Fruit fly (Drosophila melanogaster) whole organism, embryonic: ENCODE measurements around the gene scaf6.

Experiments
- CG1024 ChIP-seq: fragments of 200-800 bp; sonication (Bioruptor generic); IDR thresholded peaks from 2 replicates; pipeline ENCODE4 v1.3.6; 2022; ENCODE audit warnings: missing biosample characterization, missing genetic modification characterization
- CG10543 ChIP-seq: fragments of 200-800 bp; sonication (Bioruptor generic); optimal IDR thresholded peaks from 3 replicates; lab custom pipeline; 2017; ENCODE audit warnings: missing biosample characterization, mild to moderate bottlenecking, missing genetic modification characterization, moderate library complexity
- CG10565 ChIP-seq: fragments of 200-800 bp; sonication (Bioruptor generic); optimal IDR thresholded peaks from 3 replicates; lab custom pipeline; 2016; ENCODE audit warnings: missing biosample characterization, mild to moderate bottlenecking, missing genetic modification characterization
- CG10654 ChIP-seq: fragments of 200-800 bp; sonication (Bioruptor generic); optimal IDR thresholded peaks from 2 replicates; lab custom pipeline; 2016; ENCODE audit warnings: missing biosample characterization, missing genetic modification characterization
- CG11456 ChIP-seq: fragments of 200-800 bp; sonication (Bioruptor generic); IDR thresholded peaks from 3 replicates; pipeline ENCODE4 v1.3.6; 2022; ENCODE audit warnings: missing biosample characterization, missing genetic modification characterization
- CG11696 ChIP-seq: fragments of 200-800 bp; sonication (Bioruptor generic); IDR thresholded peaks from 2 replicates; pipeline ENCODE4 v1.3.6; 2022; ENCODE audit warnings: missing biosample characterization, missing genetic modification characterization
- CG12942 ChIP-seq: fragments of 200-800 bp; sonication (Bioruptor generic); optimal IDR thresholded peaks from 3 replicates; lab custom pipeline; 2016; ENCODE audit warnings: missing biosample characterization, missing genetic modification characterization
- CG13624 ChIP-seq: fragments of 200-800 bp; sonication (Bioruptor generic); optimal IDR thresholded peaks from 2 replicates; lab custom pipeline; 2016; ENCODE audit warnings: missing biosample characterization, missing genetic modification characterization
- CG13775 ChIP-seq: fragments of 200-800 bp; sonication (Bioruptor generic); optimal IDR thresholded peaks from 3 replicates; lab custom pipeline; 2017; ENCODE audit warnings: missing biosample characterization, mild to moderate bottlenecking, missing genetic modification characterization
- CG14050 ChIP-seq: fragments of 200-800 bp; sonication (Bioruptor generic); IDR thresholded peaks from 3 replicates; pipeline ENCODE4 v1.3.6; 2022; ENCODE audit warnings: missing biosample characterization, missing genetic modification characterization
- CG15269 ChIP-seq: fragments of 200-800 bp; sonication (Bioruptor generic); optimal IDR thresholded peaks from 2 replicates; lab custom pipeline; 2018; ENCODE audit warnings: missing biosample characterization, mild to moderate bottlenecking, missing genetic modification characterization, moderate library complexity
- CG15601 ChIP-seq: fragments of 200-800 bp; sonication (Bioruptor generic); optimal IDR thresholded peaks from 3 replicates; lab custom pipeline; 2019; ENCODE audit warnings: missing biosample characterization, mild to moderate bottlenecking, missing genetic modification characterization, moderate library complexity
- CG16863 ChIP-seq: fragments of 200-800 bp; sonication (Bioruptor generic); optimal IDR thresholded peaks from 3 replicates; lab custom pipeline; 2016; ENCODE audit warnings: missing biosample characterization, missing genetic modification characterization
- CG32767 ChIP-seq: fragments of 200-800 bp; sonication (Bioruptor generic); IDR thresholded peaks from 2 replicates; pipeline ENCODE4 v1.3.6; 2022; ENCODE audit warnings: missing biosample characterization, missing genetic modification characterization
- CG33557 ChIP-seq: fragments of 200-800 bp; sonication (Bioruptor generic); optimal IDR thresholded peaks from 2 replicates; lab custom pipeline; 2019; ENCODE audit warnings: missing biosample characterization, mild to moderate bottlenecking, missing genetic modification characterization, moderate library complexity
- CG4404 ChIP-seq: fragments of 200-800 bp; sonication (Bioruptor generic); IDR thresholded peaks from 2 replicates; pipeline ENCODE4 v1.3.6; 2022; ENCODE audit warnings: missing biosample characterization, missing genetic modification characterization
- CG6683 ChIP-seq: fragments of 200-800 bp; sonication (Bioruptor generic); optimal IDR thresholded peaks from 2 replicates; lab custom pipeline; 2017; ENCODE audit warnings: missing biosample characterization, mild to moderate bottlenecking, missing genetic modification characterization, missing genetic modification reagents
- CG6813 ChIP-seq: fragments of 200-800 bp; sonication (Bioruptor generic); optimal IDR thresholded peaks from 2 replicates; lab custom pipeline; 2017; ENCODE audit warnings: missing biosample characterization, missing genetic modification characterization, mild to moderate bottlenecking, moderate library complexity, missing genetic modification reagents
- CG7357 ChIP-seq: fragments of 200-800 bp; sonication (Bioruptor generic); IDR thresholded peaks from 3 replicates; pipeline ENCODE4 v1.3.6; 2022; ENCODE audit warnings: missing biosample characterization, missing genetic modification characterization
- CG9876 ChIP-seq: fragments of 200-800 bp; sonication (Bioruptor generic); optimal IDR thresholded peaks from 2 replicates; lab custom pipeline; 2016; ENCODE audit warnings: missing biosample characterization, missing genetic modification characterization
- D19A ChIP-seq: fragments of 200-800 bp; optimal IDR thresholded peaks from 3 replicates; lab custom pipeline; 2019; ENCODE audit warnings: missing biosample characterization, mild to moderate bottlenecking, missing genetic modification characterization, moderate library complexity
- D19B ChIP-seq: fragments of 200-800 bp; sonication (Bioruptor generic); optimal IDR thresholded peaks from 2 replicates; lab custom pipeline; 2017; ENCODE audit warnings: missing biosample characterization, mild to moderate bottlenecking, missing genetic modification characterization
- Dad ChIP-seq: fragments of 200-800 bp; sonication (Bioruptor generic); optimal IDR thresholded peaks from 3 replicates; lab custom pipeline; 2016; ENCODE audit warnings: missing biosample characterization, missing genetic modification characterization
- E2f1 ChIP-seq: fragments of 200-800 bp; sonication (Bioruptor generic); IDR thresholded peaks from 2 replicates; pipeline ENCODE4 v1.3.6; 2022; ENCODE audit warnings: missing biosample characterization, missing genetic modification characterization
- Gsc ChIP-seq: fragments of 200-800 bp; sonication (Bioruptor generic); IDR thresholded peaks from 2 replicates; pipeline ENCODE4 v1.3.6; 2022; ENCODE audit warnings: missing biosample characterization, missing genetic modification characterization
- HmgZ ChIP-seq: fragments of 200-800 bp; sonication (Bioruptor generic); optimal IDR thresholded peaks from 2 replicates; lab custom pipeline; 2018; ENCODE audit warnings: missing biosample characterization, mild to moderate bottlenecking, missing genetic modification characterization
- MBD-R2 ChIP-seq: fragments of 200-800 bp; sonication (Bioruptor generic); IDR thresholded peaks from 2 replicates; pipeline ENCODE4 v1.3.6; 2022; ENCODE audit warnings: missing biosample characterization, missing genetic modification characterization
- MESR4 ChIP-seq: fragments of 200-800 bp; sonication (Bioruptor generic); optimal IDR thresholded peaks from 2 replicates; lab custom pipeline; 2018; ENCODE audit warnings: missing biosample characterization, mild to moderate bottlenecking, missing genetic modification characterization, moderate library complexity
- Oaz ChIP-seq: fragments of 200-800 bp; sonication (Bioruptor generic); IDR thresholded peaks from 2 replicates; pipeline ENCODE4 v1.3.6; 2022; ENCODE audit warnings: missing biosample characterization, missing genetic modification characterization
- Oli ChIP-seq: fragments of 200-800 bp; sonication (Bioruptor generic); optimal IDR thresholded peaks from 2 replicates; lab custom pipeline; 2018; ENCODE audit warnings: missing biosample characterization, mild to moderate bottlenecking, missing genetic modification characterization, moderate library complexity
- Optix ChIP-seq: fragments of 200-800 bp; sonication (Bioruptor generic); IDR thresholded peaks from 3 replicates; pipeline ENCODE4 v1.3.6; 2022; ENCODE audit warnings: missing biosample characterization, missing genetic modification characterization
- Taf1 ChIP-seq: fragments of 200-800 bp; sonication (Bioruptor generic); IDR thresholded peaks from 2 replicates; pipeline ENCODE4 v1.3.6; 2022; ENCODE audit warnings: missing biosample characterization, missing genetic modification characterization
- Usf ChIP-seq: fragments of 200-800 bp; sonication (Bioruptor generic); optimal IDR thresholded peaks from 2 replicates; lab custom pipeline; 2017; ENCODE audit warnings: missing genotype, missing biosample characterization, missing genetic modification characterization
- ase ChIP-seq: fragments of 200-800 bp; sonication (Bioruptor generic); IDR thresholded peaks from 3 replicates; pipeline ENCODE4 v1.3.6; 2022; ENCODE audit warnings: missing biosample characterization, missing genetic modification characterization
- bab2 ChIP-seq: fragments of 200-800 bp; sonication (Bioruptor generic); optimal IDR thresholded peaks from 2 replicates; lab custom pipeline; 2016; ENCODE audit warnings: missing biosample characterization, missing genetic modification characterization
- caup ChIP-seq: fragments of 200-800 bp; sonication (Bioruptor generic); optimal IDR thresholded peaks from 3 replicates; lab custom pipeline; 2017; ENCODE audit warnings: missing biosample characterization, mild to moderate bottlenecking, missing genetic modification characterization, moderate library complexity; ENCODE audit not compliant: severe bottlenecking
- chif ChIP-seq, 2 experiments: fragments of 200-800 bp; sonication (Bioruptor generic); optimal IDR thresholded peaks; 3 replicates each; lab custom pipeline; 2016; ENCODE audit warnings: missing biosample characterization in 2 of 2, missing genetic modification characterization in 2 of 2
- dati ChIP-seq: fragments of 200-800 bp; sonication (Bioruptor generic); IDR thresholded peaks from 2 replicates; pipeline ENCODE4 v1.3.6; 2022; ENCODE audit warnings: missing biosample characterization, missing genetic modification characterization
- fd3F ChIP-seq: fragments of 200-800 bp; sonication (Bioruptor generic); optimal IDR thresholded peaks from 2 replicates; lab custom pipeline; 2018; ENCODE audit warnings: missing biosample characterization, mild to moderate bottlenecking, missing genetic modification characterization, moderate library complexity
- ftz-f1 ChIP-seq: fragments of 200-800 bp; sonication (Bioruptor generic); optimal IDR thresholded peaks from 2 replicates; lab custom pipeline; 2016; ENCODE audit warnings: missing biosample characterization, missing genetic modification characterization
- h ChIP-seq: fragments of >200 bp; optimal IDR thresholded peaks from 2 replicates; lab custom pipeline; 2017
- lilli ChIP-seq: fragments of 200-800 bp; sonication (Bioruptor generic); optimal IDR thresholded peaks from 3 replicates; lab custom pipeline; 2016; ENCODE audit warnings: missing biosample characterization, missing genetic modification characterization
- lov ChIP-seq, 2 experiments: fragments of 200-800 bp in 1 of 2; fragments of >200 bp in 1 of 2; sonication (Bioruptor generic) in 1 of 2; IDR thresholded peaks in 1 of 2; optimal IDR thresholded peaks in 1 of 2; 2 replicates in 1 of 2; 3 replicates in 1 of 2; pipeline versions ENCODE4 v1.3.6 to Lab custom; 2017 to 2022; ENCODE audit warnings: missing biosample characterization in 1 of 2, missing genetic modification characterization in 1 of 2
- org-1 ChIP-seq: fragments of 200-800 bp; sonication (Bioruptor generic); optimal IDR thresholded peaks from 2 replicates; lab custom pipeline; 2017; ENCODE audit warnings: missing biosample characterization, missing genetic modification characterization
- shn ChIP-seq: fragments of 200-800 bp; sonication (Bioruptor generic); optimal IDR thresholded peaks from 3 replicates; lab custom pipeline; 2016; ENCODE audit warnings: missing biosample characterization, missing genetic modification characterization
- slp2 ChIP-seq: fragments of 200-800 bp; sonication (Bioruptor generic); optimal IDR thresholded peaks from 2 replicates; lab custom pipeline; 2016; ENCODE audit warnings: missing biosample characterization, missing genetic modification characterization
- ssp ChIP-seq: fragments of 200-800 bp; sonication (Bioruptor generic); IDR thresholded peaks from 2 replicates; pipeline ENCODE4 v1.3.6; 2022; ENCODE audit warnings: missing biosample characterization, missing genetic modification characterization
- stc ChIP-seq: fragments of 200-800 bp; sonication (Bioruptor generic); IDR thresholded peaks from 2 replicates; pipeline ENCODE4 v1.3.6; 2022; ENCODE audit warnings: missing biosample characterization, missing genetic modification characterization
- toy ChIP-seq: fragments of 200-800 bp; sonication (Bioruptor generic); IDR thresholded peaks from 2 replicates; pipeline ENCODE4 v1.3.6; 2022; ENCODE audit warnings: missing biosample characterization, missing genetic modification characterization
- vfl ChIP-seq: fragments of 200-800 bp; sonication (Bioruptor generic); optimal IDR thresholded peaks from 2 replicates; lab custom pipeline; 2016; ENCODE audit warnings: missing biosample characterization, missing genetic modification characterization
- z ChIP-seq: fragments of 200-800 bp; sonication (Bioruptor generic); IDR thresholded peaks from 3 replicates; pipeline ENCODE4 v1.3.6; 2022; ENCODE audit warnings: missing biosample characterization, missing genetic modification characterization
- zen2 ChIP-seq: fragments of 200-800 bp; sonication (Bioruptor generic); IDR thresholded peaks from 3 replicates; pipeline ENCODE4 v1.3.6; 2022; ENCODE audit warnings: missing biosample characterization, missing genetic modification characterization; ENCODE audit not compliant: partially characterized antibody

scaf6 gene

dm6 chr3L:17001055-17001454, 41.3 kb downstream of the scaf6 start (continued):
- TF ChIP-seq stc (GFP tag; lab: Robert Waterston, UW) (0 out of 2 replicates have a peak, but pooled peaks have one; percentile 11), CG11456 (GFP tag; lab: Robert Waterston, UW) (0 out of 3 replicates have a peak, but pooled peaks have one; percentile 11), CG7357 (GFP tag; lab: Robert Waterston, UW) (no peak), lov (optimal IDR thresholded peaks at IDR 0.05; lab: Kevin White, UChicago) (no peak), lov (GFP tag; IDR thresholded peaks at IDR 0.05; lab: Robert Waterston, UW) (no peak), CG10654 (GFP tag; lab: Kevin White, UChicago) (no peak), z (0 out of 3 replicates have a peak, but pooled peaks have one; percentile 37), dati (GFP tag; lab: Robert Waterston, UW) (no peak), CG13775 (GFP tag; lab: Kevin White, UChicago) (no peak), bab2 (GFP tag; lab: Kevin White, UChicago) (no peak), org-1 (GFP tag; lab: Kevin White, UChicago) (no peak), Optix (GFP tag; lab: Robert Waterston, UW) (no peak), CG32767 (no peak), CG10565 (GFP tag; lab: Kevin White, UChicago) (no peak), lilli (GFP tag; lab: Kevin White, UChicago) (no peak), caup (GFP tag; lab: Kevin White, UChicago) (peak; percentile 19), CG6683 (GFP tag; lab: Kevin White, UChicago) (no peak), Taf1 (GFP tag; lab: Robert Waterston, UW) (no peak), HmgZ (tag; lab: Kevin White, UChicago) (peak; percentile 32), D19A (tag; lab: Kevin White, UChicago) (no peak), CG6813 (GFP tag; lab: Kevin White, UChicago) (no peak), E2f1 (GFP tag; lab: Robert Waterston, UW) (no peak), CG13624 (GFP tag; lab: Kevin White, UChicago) (no peak), D19B (GFP tag; lab: Kevin White, UChicago) (no peak), ssp (GFP tag; lab: Robert Waterston, UW) (no peak), MESR4 (GFP tag; lab: Kevin White, UChicago) (no peak), ase (GFP tag; lab: Robert Waterston, UW) (no peak), CG12942 (GFP tag; lab: Kevin White, UChicago) (no peak), CG15601 (no peak), CG14050 (peak; percentile 8; the same call in 1 of the 3 replicates), toy (GFP tag; lab: Robert Waterston, UW) (no peak), CG9876 (GFP tag; lab: Kevin White, UChicago) (no peak), ftz-f1 (GFP tag; lab: Kevin White, UChicago) (no peak), fd3F (GFP tag; lab: Kevin White, UChicago) (no peak), Dad (no peak), MBD-R2 (GFP tag; lab: Robert Waterston, UW) (no peak; the same call in 1 of the 2 replicates), Oaz (GFP tag; lab: Robert Waterston, UW) (no peak), h (lab: Kevin White, UChicago) (no peak), Oli (tag; lab: Kevin White, UChicago) (no peak), shn (GFP tag; lab: Kevin White, UChicago) (no peak), zen2 (no peak), slp2 (GFP tag; lab: Kevin White, UChicago) (no peak), CG10543 (GFP tag; lab: Kevin White, UChicago) (peak; percentile 52), CG4404 (no peak), vfl (no peak), chif (GFP tag; optimal IDR thresholded peaks at IDR 0.05; lab: Kevin White, UChicago) (no peak), CG16863 (GFP tag; lab: Kevin White, UChicago) (no peak), CG15269 (peak; percentile 45), Usf (GFP tag; lab: Kevin White, UChicago) (no peak), Gsc (no peak), CG11696 (GFP tag; lab: Robert Waterston, UW) (no peak), CG1024 (no peak), CG33557 (GFP tag; lab: Kevin White, UChicago) (no peak)
